Worm (Caenorhabditis elegans) whole organism, L4 larva: ENCODE data around the gene sup-1.
A peak's percentile ranks its signal among the peaks of the same experiment; 100 is the strongest.

ENCODE experiments used
- aly-2 ChIP-seq: sonication (generic microtip); optimal IDR thresholded peaks from 2 replicates; lab custom pipeline; 2018; ENCODE audit warnings: missing biosample characterization, missing genetic modification characterization
- ces-1 ChIP-seq: fragments of 150-350 bp; sonication (generic microtip); optimal IDR thresholded peaks from 4 replicates; lab custom pipeline; 2014; ENCODE audit warnings: missing biosample characterization, missing genetic modification reagents, missing genetic modification characterization
- fos-1 ChIP-seq: fragments of 150-350 bp; optimal IDR thresholded peaks from 2 replicates; lab custom pipeline; 2014; ENCODE audit warnings: missing biosample characterization, missing genetic modification characterization
- nhr-77 ChIP-seq: fragments of 150-350 bp; optimal IDR thresholded peaks from 2 replicates; lab custom pipeline; 2014; ENCODE audit warnings: missing biosample characterization, missing genetic modification characterization
- php-3 ChIP-seq: fragments of 200-800 bp; sonication (Bioruptor generic); IDR thresholded peaks from 2 replicates; pipeline ENCODE4 v1.3.6; 2022; ENCODE audit warnings: missing genetic modification reagents, missing genetic modification characterization, missing compliant biosample characterization
- pqm-1 ChIP-seq: sonication (generic microtip); optimal IDR thresholded peaks from 2 replicates; lab custom pipeline; 2017; ENCODE audit warnings: missing biosample characterization, missing genetic modification characterization
- unc-39 ChIP-seq: sonication (generic microtip); optimal IDR thresholded peaks from 2 replicates; lab custom pipeline; 2017; ENCODE audit warnings: missing biosample characterization, missing genetic modification characterization

- TF ChIP-seq php-3 (GFP tag; lab: Robert Waterston, UW) = no peak
- no peak for TF ChIP-seq unc-39 (tag; lab: Kevin White, UChicago)
- TF ChIP-seq fos-1 = no peak
- TF ChIP-seq nhr-77 (tag; lab: Kevin White, UChicago) = peak; percentile 79
- peak; percentile 86 for TF ChIP-seq pqm-1
- TF ChIP-seq ces-1 (GFP tag; lab: Kevin White, UChicago) = no peak
- no peak for TF ChIP-seq aly-2 (tag; lab: Kevin White, UChicago)
Measured at ce11 chrIII:11689303-11689702, 48.1 kb downstream of the sup-1 start.
